Worm (Caenorhabditis elegans): ENCODE measurements around the gene T10F2.5.

DNA sequence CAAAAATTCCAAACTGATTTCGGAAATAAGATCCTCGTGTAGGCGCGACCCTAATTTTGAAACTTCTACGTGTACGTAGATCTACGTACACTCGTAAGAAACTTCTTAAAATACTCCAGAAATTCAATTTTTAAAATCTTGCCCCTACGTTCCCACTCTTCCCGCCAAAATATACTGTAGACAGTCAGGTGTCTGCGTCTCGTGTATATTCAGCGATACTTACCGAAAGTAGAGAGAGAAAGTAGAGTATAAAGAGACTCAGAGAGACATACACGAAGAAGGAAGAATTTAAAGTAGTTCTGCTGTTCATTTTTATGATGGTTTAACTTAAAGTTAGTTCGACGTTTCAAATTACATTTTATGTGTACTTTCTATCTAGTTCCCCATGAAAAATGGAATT, 33.9 kb upstream of the T10F2.5 start:
- TF ChIP-seq ama-1 (optimal IDR thresholded peaks at IDR 0.05) (no peak), scrt-1 (GFP tag; IDR thresholded peaks at IDR 0.05) (no peak), ceh-36 (tag; optimal IDR thresholded peaks at IDR 0.05) (no peak), pes-1 (GFP tag; IDR thresholded peaks at IDR 0.05) (no peak)

Measured in whole organism, early embryonic.